Worm (Caenorhabditis elegans): Measurements from ENCODE around the gene F41G3.21.

F41G3.21 gene

DNA sequence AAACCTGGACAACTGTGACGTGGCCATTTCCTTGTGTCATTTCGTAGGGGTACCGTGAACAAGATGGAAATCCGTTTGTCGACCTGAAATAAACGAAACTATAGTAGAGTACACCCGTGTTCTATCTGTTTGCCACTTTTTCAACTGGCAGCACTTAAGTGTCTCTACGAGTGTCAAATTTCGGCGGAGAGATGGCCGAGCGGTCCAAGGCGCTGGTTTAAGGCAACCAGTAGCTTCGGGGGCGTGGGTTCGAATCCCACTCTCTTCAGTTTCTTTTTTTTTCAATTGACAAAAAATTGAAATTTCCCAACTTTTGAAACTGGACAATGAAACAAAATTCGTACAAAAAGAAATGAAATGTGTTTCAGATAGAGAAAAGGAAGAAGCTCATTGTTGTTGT, 31.2 kb downstream of the F41G3.21 start (continued):
- TF ChIP-seq unc-86 (tag; optimal IDR thresholded peaks at IDR 0.05) (no peak), hpl-2 (GFP tag; optimal IDR thresholded peaks at IDR 0.05) (no peak), nhr-85 (tag) (no peak), sptf-1 (tag; optimal IDR thresholded peaks at IDR 0.05) (no peak), ceh-82 (tag; optimal IDR thresholded peaks at IDR 0.05) (peak in 1 of 3 experiments; percentile 12), nhr-11 (tag; optimal IDR thresholded peaks at IDR 0.05) (no peak), egl-27 (tag; optimal IDR thresholded peaks at IDR 0.05) (no peak), ces-1 (GFP tag; optimal IDR thresholded peaks at IDR 0.05) (no peak), nhr-47 (tag; optimal IDR thresholded peaks at IDR 0.05) (peak; percentile 52), mab-9 (GFP tag; IDR thresholded peaks at IDR 0.05) (no peak), Y116A8C.19 (tag; optimal IDR thresholded peaks at IDR 0.05; ENCODE audit: borderline replicate concordance) (no peak), dpl-1 (GFP tag; optimal IDR thresholded peaks at IDR 0.05) (peak in 2 of 3 experiments; percentile 1 to 14), vab-15 (tag; optimal IDR thresholded peaks at IDR 0.05) (no peak), lir-3 (tag; optimal IDR thresholded peaks at IDR 0.05; ENCODE audit: poor library complexity) (peak; percentile 25), nhr-76 (tag; optimal IDR thresholded peaks at IDR 0.05) (no peak), ceh-90 (tag; optimal IDR thresholded peaks at IDR 0.05) (no peak), zip-4 (GFP tag; optimal IDR thresholded peaks at IDR 0.05) (no peak), unc-30 (tag; optimal IDR thresholded peaks at IDR 0.05) (no peak), mef-2 (tag; optimal IDR thresholded peaks at IDR 0.05) (no peak), nhr-77 (tag; optimal IDR thresholded peaks at IDR 0.05) (peak; percentile 45), efl-3 (GFP tag; optimal IDR thresholded peaks at IDR 0.05) (no peak), hlh-17 (GFP tag; optimal IDR thresholded peaks at IDR 0.05; ENCODE audit: borderline replicate concordance) (no peak), pax-3 (tag; optimal IDR thresholded peaks at IDR 0.05) (no peak), grh-1 (GFP tag; IDR thresholded peaks at IDR 0.05) (0 out of 2 replicates have a peak, but pooled peaks have one; percentile 9), unc-62 (GFP tag; optimal IDR thresholded peaks at IDR 0.05) (no peak), fkh-4 (tag; optimal IDR thresholded peaks at IDR 0.05; ENCODE audit: borderline replicate concordance) (no peak), nhr-237 (tag; optimal IDR thresholded peaks at IDR 0.05) (no peak), snu-23 (GFP tag; optimal IDR thresholded peaks at IDR 0.05) (peak; percentile 62), ceh-8 (GFP tag; optimal IDR thresholded peaks at IDR 0.05) (no peak), rnt-1 (tag; optimal IDR thresholded peaks at IDR 0.05) (peak; percentile 48)

DNA sequence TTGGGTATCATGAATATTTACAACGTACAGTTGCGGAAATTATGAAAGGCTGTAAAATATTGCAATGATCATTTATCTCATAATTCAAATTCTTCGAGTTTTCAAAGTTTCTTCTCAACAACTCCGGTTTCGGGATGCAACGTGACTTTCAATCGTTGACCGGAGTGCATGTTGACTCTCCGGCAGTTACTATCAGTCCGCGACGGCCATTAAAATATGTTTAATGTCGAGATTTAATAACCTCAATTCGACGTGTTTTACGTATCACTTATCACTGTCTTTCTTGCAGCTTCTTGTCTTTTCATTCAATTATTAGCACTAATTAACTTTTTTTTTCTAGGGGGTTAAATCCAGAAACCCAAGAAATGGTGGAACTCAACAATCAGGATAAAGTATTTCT, 34.5 kb downstream of the F41G3.21 start, which contains the start of gene tsp-10:
TSS of gene tsp-10 (plus strand) at position 366 of the 400 bp plus-strand sequence.
- TF ChIP-seq fkh-10 (GFP tag; optimal IDR thresholded peaks at IDR 0.05) (no peak), mep-1 (tag; optimal IDR thresholded peaks at IDR 0.05) (no peak), C34B4.2 (tag; optimal IDR thresholded peaks at IDR 0.05) (no peak), unc-98 (GFP tag; IDR thresholded peaks at IDR 0.05) (no peak), dpl-1 (GFP tag; optimal IDR thresholded peaks at IDR 0.05) (no peak), fos-1 (tag; optimal IDR thresholded peaks at IDR 0.05) (no peak), unc-130 (tag; optimal IDR thresholded peaks at IDR 0.05) (no peak), hpl-2 (GFP tag; optimal IDR thresholded peaks at IDR 0.05) (no peak), nhr-12 (tag; optimal IDR thresholded peaks at IDR 0.05) (no peak), fkh-8 (tag; optimal IDR thresholded peaks at IDR 0.05) (no peak), lsy-2 (tag; optimal IDR thresholded peaks at IDR 0.05) (no peak), ces-1 (GFP tag; optimal IDR thresholded peaks at IDR 0.05) (no peak), zip-4 (GFP tag; optimal IDR thresholded peaks at IDR 0.05) (no peak), nhr-85 (tag) (no peak), ceh-63 (GFP tag; optimal IDR thresholded peaks at IDR 0.05) (no peak)

DNA sequence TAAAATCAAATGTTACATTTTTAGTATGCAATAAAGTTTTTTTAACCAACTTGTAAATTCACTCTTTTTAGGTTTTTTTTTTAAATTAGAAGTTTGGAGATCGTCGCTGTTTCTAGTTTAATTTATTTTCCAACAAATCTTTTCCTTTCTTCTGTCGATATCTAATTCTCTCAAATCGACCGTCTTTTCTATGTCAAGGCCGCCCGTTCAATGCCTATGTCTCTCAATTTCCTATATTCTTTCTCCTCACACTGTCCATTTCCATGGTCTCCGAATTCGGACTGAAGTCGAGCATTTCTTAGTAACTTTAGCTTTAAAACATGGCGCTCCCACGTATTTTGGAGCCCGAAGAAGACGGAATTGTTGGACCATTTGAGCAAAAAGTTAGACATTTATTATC, 36.1 kb downstream of the F41G3.21 start, which contains the start of the genes T14B4.5 and T14B4.20:
TSS of gene T14B4.5 (plus strand) at position 226 of the 400 bp plus-strand sequence.
TSS of gene T14B4.20 (plus strand) at position 264 of the 400 bp plus-strand sequence.
- TF ChIP-seq blmp-1 (tag; optimal IDR thresholded peaks at IDR 0.05) (peak; percentile 80), dpl-1 (GFP tag; optimal IDR thresholded peaks at IDR 0.05) (no peak)

Measured in whole organism, L1 larva.